Worm (Caenorhabditis elegans): ENCODE data around the gene mex-6.

mex-6 gene

DNA sequence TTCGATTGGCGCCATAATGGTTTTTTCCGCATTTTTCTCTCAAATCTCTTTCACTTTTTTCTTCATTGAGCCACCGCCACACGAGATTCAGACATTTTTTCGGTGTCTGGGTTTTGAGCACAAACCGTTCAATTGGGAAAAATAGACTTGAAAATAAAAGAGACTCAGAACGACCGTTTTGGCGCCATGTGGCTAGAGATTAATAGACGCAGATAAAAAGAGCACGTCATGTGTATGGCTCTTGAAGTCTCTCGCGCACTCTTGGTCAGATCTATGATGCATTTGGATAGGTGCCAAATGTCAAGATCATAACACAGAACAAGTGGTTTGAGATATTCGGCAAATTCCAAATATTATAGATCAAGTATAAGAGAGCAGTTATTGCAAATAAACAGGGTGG lies 42.5 kb upstream of the mex-6 start:
- no peak for TF ChIP-seq ceh-24 (tag; optimal IDR thresholded peaks at IDR 0.05)
- TF ChIP-seq dmd-4 (tag; optimal IDR thresholded peaks at IDR 0.05; ENCODE audit: borderline replicate concordance), result no peak
- no peak for TF ChIP-seq hlh-30 (tag; optimal IDR thresholded peaks at IDR 0.05; ENCODE audit: insufficient read depth)
- no peak for TF ChIP-seq syd-9 (tag; optimal IDR thresholded peaks at IDR 0.05)
- TF ChIP-seq F13H6.1 (tag; optimal IDR thresholded peaks at IDR 0.05), result no peak
- no peak for TF ChIP-seq pag-3 (tag; optimal IDR thresholded peaks at IDR 0.05; ENCODE audit: borderline replicate concordance)
- no peak for TF ChIP-seq ceh-22 (tag; optimal IDR thresholded peaks at IDR 0.05)
- TF ChIP-seq mec-3 (tag; optimal IDR thresholded peaks at IDR 0.05; ENCODE audit: borderline replicate concordance), result no peak
- TF ChIP-seq lin-11 (tag; optimal IDR thresholded peaks at IDR 0.05), result no peak
- TF ChIP-seq hlh-6 (tag; optimal IDR thresholded peaks at IDR 0.05), result no peak
- no peak for TF ChIP-seq dve-1 (tag; optimal IDR thresholded peaks at IDR 0.05)
- TF ChIP-seq C08G9.2 (tag; optimal IDR thresholded peaks at IDR 0.05), result no peak
- no peak for TF ChIP-seq ceh-45 (GFP tag; IDR thresholded peaks at IDR 0.05)

DNA sequence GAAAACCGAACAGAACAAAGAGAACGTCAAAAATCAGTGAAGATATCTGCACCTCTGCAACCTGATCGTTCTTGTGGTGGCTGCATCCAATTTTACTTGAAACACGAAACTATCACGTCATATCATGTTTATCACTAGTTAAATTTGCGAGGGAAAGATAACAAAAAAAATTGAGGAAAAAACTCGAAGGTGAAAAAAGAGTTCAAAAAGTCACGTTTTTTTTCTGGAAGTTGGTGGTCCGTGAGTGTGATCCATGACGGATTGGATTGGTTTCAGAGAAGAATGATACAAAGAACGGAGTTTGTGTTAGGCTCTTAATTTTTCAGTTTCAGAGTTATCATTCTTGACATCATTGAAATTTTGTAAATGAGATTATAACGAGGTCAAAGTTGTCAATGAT lies 41.4 kb upstream of the mex-6 start:
- TF ChIP-seq ceh-19 (GFP tag; optimal IDR thresholded peaks at IDR 0.05) (no peak), ceh-31 (tag; optimal IDR thresholded peaks at IDR 0.05) (no peak), rnt-1 (tag; optimal IDR thresholded peaks at IDR 0.05) (no peak), pha-2 (tag; optimal IDR thresholded peaks at IDR 0.05) (no peak), ceh-9 (tag; optimal IDR thresholded peaks at IDR 0.05) (no peak), ztf-16 (tag; optimal IDR thresholded peaks at IDR 0.05) (no peak), hlh-30 (tag; optimal IDR thresholded peaks at IDR 0.05; ENCODE audit: insufficient read depth) (no peak), fax-1 (tag; optimal IDR thresholded peaks at IDR 0.05) (no peak), nfya-1 (tag; optimal IDR thresholded peaks at IDR 0.05) (no peak), tbx-7 (tag; optimal IDR thresholded peaks at IDR 0.05) (no peak), dve-1 (tag; optimal IDR thresholded peaks at IDR 0.05) (no peak), hlh-13 (GFP tag; optimal IDR thresholded peaks at IDR 0.05) (no peak), unc-42 (tag; optimal IDR thresholded peaks at IDR 0.05) (no peak), unc-3 (GFP tag; conservative IDR thresholded peaks at IDR 0.05) (no peak), unc-3 (tag; optimal IDR thresholded peaks at IDR 0.05) (no peak), gmeb-2 (tag; optimal IDR thresholded peaks at IDR 0.05) (no peak), ceh-14 (tag; optimal IDR thresholded peaks at IDR 0.05) (no peak), lin-11 (tag; optimal IDR thresholded peaks at IDR 0.05) (no peak), ahr-1 (tag; optimal IDR thresholded peaks at IDR 0.05) (no peak), ets-4 (tag; optimal IDR thresholded peaks at IDR 0.05) (no peak), pax-1 (tag; optimal IDR thresholded peaks at IDR 0.05) (no peak)

DNA sequence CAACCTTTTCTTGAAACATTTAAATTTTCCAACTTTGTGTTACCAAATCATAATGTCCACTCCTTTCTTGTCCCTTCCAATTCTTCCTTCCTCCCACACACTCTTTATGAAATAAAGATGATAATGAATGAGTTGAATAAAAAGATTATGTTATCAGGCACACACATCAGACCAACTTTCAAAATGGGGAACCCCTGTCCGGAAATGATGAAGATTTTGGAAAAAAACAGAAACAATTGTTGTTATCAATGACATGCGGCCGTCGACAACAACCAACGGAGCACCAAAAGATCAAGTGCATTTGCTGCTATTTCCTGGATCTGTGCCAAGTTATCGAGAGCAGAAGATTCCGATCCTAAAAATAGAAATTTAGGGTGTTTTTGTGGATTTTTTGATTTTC lies 40.6 kb upstream of the mex-6 start:
- TF ChIP-seq tbx-7 (tag; optimal IDR thresholded peaks at IDR 0.05), result no peak
- peak; percentile 28 for TF ChIP-seq elt-2 (tag; optimal IDR thresholded peaks at IDR 0.05)

DNA sequence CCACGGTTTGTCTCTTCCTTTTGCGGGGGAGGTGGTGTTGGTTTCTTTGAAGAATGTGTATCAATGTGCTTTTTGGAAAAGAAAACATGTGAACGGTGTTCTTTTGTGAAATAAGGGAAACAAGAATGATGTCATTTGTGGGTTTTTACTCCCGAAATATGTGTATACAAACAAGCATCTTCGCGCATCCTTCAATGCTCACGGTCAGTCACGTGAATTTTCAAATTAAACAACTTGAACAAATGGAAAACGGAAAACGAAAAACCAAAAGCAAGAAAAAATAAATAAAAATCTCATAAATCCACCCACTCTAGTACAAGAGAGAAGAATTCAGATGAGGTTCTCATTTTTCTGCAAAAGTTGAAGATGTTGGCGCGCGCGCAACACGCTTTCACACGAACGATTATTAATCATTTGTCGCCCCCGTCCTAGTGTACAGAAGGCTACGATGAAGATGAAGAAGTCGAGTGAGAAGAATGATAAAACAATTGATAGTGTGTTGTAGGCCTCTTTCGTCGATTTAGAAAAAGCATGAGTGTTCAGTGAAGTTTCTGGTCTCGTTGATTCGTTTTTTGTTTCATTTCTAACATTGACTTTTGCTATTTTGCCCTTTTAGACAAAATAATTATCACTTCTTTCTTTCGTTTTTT lies 38.8 kb upstream of the mex-6 start:
- TF ChIP-seq che-1 (tag; optimal IDR thresholded peaks at IDR 0.05) (no peak), lin-11 (tag; optimal IDR thresholded peaks at IDR 0.05) (no peak), elt-2 (tag; optimal IDR thresholded peaks at IDR 0.05) (no peak), ceh-31 (tag; optimal IDR thresholded peaks at IDR 0.05) (no peak)

DNA sequence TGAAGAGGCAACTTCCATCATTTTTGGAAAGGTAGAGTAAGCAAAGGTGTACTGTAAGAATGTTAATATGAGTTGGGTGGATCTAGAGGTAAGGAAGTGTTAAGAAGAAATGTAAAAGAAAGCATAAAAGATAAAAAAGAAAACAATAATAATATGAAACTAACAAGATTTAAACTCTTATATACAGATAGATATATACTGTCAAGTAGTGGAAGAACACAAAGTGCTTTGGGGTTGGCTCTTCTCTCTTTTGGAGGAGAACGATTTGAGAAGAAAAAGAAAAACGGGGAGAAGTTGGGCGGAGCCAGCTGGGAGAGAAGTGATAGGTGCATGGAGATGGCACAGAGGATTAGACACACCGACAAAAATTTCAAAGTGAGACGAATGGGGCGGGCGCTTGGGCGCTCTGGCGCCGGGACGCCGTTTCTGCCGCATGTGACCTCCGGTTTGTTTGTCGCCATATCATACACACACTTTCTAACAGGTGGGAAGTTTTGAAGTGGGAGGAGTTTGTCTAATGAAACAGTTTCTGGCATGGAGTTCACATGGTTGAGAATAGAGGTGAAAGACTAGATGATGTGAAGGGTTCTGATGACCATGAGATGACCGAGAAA lies 36.5 kb upstream of the mex-6 start, which contains the start of gene T19H5.4:
T19H5.4 (minus strand) TSS at position 51 of the 614 bp plus-strand sequence.
- no peak for TF ChIP-seq ceh-19 (GFP tag; optimal IDR thresholded peaks at IDR 0.05)
- TF ChIP-seq ceh-48 (tag; optimal IDR thresholded peaks at IDR 0.05), result no peak
- TF ChIP-seq ceh-31 (tag; optimal IDR thresholded peaks at IDR 0.05), result peak; percentile 23

Measured in whole organism, late embryonic.